Worm (Caenorhabditis elegans): ENCODE measurements around the gene F55C5.10.

DNA sequence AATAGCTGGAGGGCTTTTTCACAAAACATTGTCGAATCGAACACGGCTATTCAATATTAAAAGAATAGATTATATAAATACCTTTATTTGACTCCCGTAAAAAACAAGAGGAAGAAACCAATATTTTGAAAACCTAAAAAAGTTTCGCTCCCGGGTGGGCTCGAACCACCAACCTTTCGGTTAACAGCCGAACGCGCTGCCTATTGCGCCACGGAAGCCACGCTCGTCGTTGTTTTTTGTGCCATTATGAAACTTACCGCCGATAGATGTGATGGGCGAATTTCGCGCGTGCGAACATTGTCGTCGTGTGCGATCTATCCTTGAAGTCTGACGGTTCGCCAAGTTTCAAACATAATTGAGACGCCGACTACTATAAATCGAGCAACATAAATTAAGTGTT lies 48.5 kb downstream of the F55C5.10 start:
- TF ChIP-seq fkh-10 (GFP tag; optimal IDR thresholded peaks at IDR 0.05) (no peak), lin-38 (GFP tag; IDR thresholded peaks at IDR 0.05) (no peak; the same call in 1 of the 2 replicates), snpc-4 (tag; optimal IDR thresholded peaks at IDR 0.05) (no peak), daf-19 (GFP tag; conservative IDR thresholded peaks at IDR 0.05) (no peak), egl-43 (GFP tag; IDR thresholded peaks at IDR 0.05) (no peak; the same call in 1 of the 2 replicates), Y48G9A.11 (GFP tag; IDR thresholded peaks at IDR 0.05) (no peak; the same call in 1 of the 2 replicates), nhr-11 (tag; optimal IDR thresholded peaks at IDR 0.05) (peak; percentile 10), hlh-30 (tag; optimal IDR thresholded peaks at IDR 0.05; ENCODE audit: insufficient read depth) (peak; percentile 42)
